Fruit fly (Drosophila melanogaster) S2 (cell line): ENCODE results near the gene Ance-2.

Experiments
- CG8478 ChIP-seq: fragments of >200 bp; optimal IDR thresholded peaks from 2 replicates; lab custom pipeline; 2018
- CTCF ChIP-seq, 2 experiments: fragments of >200 bp; optimal IDR thresholded peaks; 2 replicates each; lab custom pipeline; 2018

- no peak for TF ChIP-seq CTCF (optimal IDR thresholded peaks at IDR 0.05; lab: Kevin White, UChicago)
- TF ChIP-seq CG8478 (lab: Kevin White, UChicago): no peak
Observed at dm6 chr2L:13884063-13884656, 25.0 kb upstream of the Ance-2 start.
